Fruit fly (Drosophila melanogaster): Measurements from ENCODE around the gene Ddr.
A peak's percentile ranks its signal among the peaks of the same experiment; 100 is the strongest.

Gene Ddr

DNA sequence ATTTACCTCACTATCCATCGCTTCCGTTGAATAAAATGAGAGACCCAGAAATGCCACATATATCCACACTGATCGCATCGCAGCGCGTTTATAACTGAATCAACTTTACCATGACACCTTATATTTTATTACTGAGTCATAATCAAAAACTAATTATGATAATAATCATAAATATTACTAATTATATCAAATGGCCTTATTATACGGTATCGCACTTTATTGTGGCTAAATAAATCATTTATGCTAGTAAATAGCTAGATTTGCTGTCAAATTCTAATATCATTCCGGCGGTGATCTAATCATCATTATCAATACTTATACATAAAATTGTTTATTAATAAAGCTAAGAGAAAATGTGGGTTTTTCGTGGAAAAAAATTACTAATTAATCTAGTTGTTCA is 105.3 kb downstream of the Ddr start, which contains the start of gene CG9500:
Gene CG9500 (minus strand): TSS at position 101 of the 400 bp plus-strand sequence.
- no peak for TF ChIP-seq CG9139 (GFP tag; optimal IDR thresholded peaks at IDR 0.05)
- no peak for TF ChIP-seq achi (GFP tag; optimal IDR thresholded peaks at IDR 0.05)
- TF ChIP-seq salr (GFP tag; optimal IDR thresholded peaks at IDR 0.05): no peak
- no peak for TF ChIP-seq CG6163 (GFP tag; IDR thresholded peaks at IDR 0.05)
- no peak for TF ChIP-seq Lpt (GFP tag; optimal IDR thresholded peaks at IDR 0.05)
- TF ChIP-seq CG6792 (GFP tag; optimal IDR thresholded peaks at IDR 0.05): no peak
- no peak for TF ChIP-seq CG31627 (GFP tag; optimal IDR thresholded peaks at IDR 0.05)
- no peak for TF ChIP-seq CG10631 (GFP tag; optimal IDR thresholded peaks at IDR 0.05)
- TF ChIP-seq Sox102F (GFP tag; optimal IDR thresholded peaks at IDR 0.05): no peak

DNA sequence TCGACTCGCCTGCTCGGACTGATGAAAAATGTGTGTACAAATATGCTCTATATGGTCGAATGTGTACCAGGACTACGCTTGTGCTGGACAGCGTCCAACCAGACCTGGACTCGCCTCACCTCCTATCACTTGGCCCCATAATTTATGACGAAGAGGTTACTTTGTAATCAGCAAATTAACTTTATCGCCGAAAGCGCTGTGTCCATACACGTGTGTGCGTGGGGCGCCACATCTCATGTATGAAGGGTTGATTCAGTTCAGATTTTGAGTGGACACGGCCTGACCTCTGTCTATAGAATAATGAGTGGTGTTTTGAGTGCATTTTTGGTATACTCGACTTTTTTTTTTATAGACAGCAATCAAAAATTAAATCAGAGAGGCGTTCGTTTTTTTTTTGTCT is 107.1 kb downstream of the Ddr start:
- TF ChIP-seq Met (GFP tag; optimal IDR thresholded peaks at IDR 0.05) (no peak), svp (GFP tag) (peak; percentile 88)

DNA sequence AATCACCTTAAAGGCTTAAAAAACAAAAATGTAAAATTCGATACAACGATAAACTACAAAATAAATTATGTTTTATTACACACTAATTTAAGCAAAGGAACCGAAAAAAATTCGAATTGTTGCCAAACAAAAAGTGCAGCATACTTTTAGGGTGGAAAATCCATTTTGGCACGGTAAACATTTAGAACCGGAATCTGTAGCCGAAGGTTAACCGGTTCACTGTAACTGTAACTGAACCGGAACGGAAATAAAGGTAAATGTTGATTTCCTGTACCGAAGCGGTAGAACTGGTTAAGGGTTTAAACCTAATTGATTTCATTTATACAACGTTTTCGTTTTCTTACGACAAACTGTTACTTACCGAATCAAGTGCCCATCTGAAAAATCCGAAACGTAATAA is 114.0 kb downstream of the Ddr start:
- TF ChIP-seq svp (GFP tag) (peak; percentile 65), CG1621 (tag; optimal IDR thresholded peaks at IDR 0.05) (peak; percentile 21), OdsH (GFP tag; optimal IDR thresholded peaks at IDR 0.05) (no peak), CG11902 (GFP tag; optimal IDR thresholded peaks at IDR 0.05) (no peak)

DNA sequence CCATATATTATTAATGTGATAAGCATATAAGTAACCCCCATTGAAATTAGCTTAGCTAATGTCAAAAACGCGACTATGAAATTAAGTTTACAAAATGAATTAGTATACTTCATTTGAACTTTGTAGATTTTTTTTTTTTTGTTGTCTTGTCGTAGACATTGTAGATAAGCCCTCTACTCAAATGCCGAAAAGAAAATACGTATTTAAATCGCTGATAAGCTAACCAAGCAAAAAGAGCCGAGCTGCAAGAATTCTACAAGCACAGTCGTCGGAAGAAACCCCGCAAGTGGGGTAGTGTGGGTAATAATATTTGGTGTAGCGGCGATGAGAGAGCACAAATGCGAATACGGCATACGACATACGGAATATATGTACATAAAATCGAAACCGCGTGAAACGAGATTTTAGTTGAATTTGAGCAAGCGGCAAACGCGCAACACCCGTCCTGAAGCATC is 114.6 kb downstream of the Ddr start, which contains the start of gene Nepl4:
Gene Nepl4 (plus strand): TSS at position 405 of the 455 bp plus-strand sequence.
- TF ChIP-seq Eip75B (GFP tag; optimal IDR thresholded peaks at IDR 0.05): no peak
- no peak for TF ChIP-seq cyc (GFP tag; optimal IDR thresholded peaks at IDR 0.05)
- no peak for TF ChIP-seq salr (GFP tag; optimal IDR thresholded peaks at IDR 0.05)
- no peak for TF ChIP-seq net (GFP tag; optimal IDR thresholded peaks at IDR 0.05)
- no peak for TF ChIP-seq Sox102F (GFP tag; optimal IDR thresholded peaks at IDR 0.05)
- TF ChIP-seq Hr38 (GFP tag; optimal IDR thresholded peaks at IDR 0.05): no peak
- no peak for TF ChIP-seq CG31627 (GFP tag; optimal IDR thresholded peaks at IDR 0.05)
- no peak for TF ChIP-seq vri (GFP tag; optimal IDR thresholded peaks at IDR 0.05)
- TF ChIP-seq svp (GFP tag): no peak
- TF ChIP-seq fd85E (GFP tag; optimal IDR thresholded peaks at IDR 0.05): no peak

DNA sequence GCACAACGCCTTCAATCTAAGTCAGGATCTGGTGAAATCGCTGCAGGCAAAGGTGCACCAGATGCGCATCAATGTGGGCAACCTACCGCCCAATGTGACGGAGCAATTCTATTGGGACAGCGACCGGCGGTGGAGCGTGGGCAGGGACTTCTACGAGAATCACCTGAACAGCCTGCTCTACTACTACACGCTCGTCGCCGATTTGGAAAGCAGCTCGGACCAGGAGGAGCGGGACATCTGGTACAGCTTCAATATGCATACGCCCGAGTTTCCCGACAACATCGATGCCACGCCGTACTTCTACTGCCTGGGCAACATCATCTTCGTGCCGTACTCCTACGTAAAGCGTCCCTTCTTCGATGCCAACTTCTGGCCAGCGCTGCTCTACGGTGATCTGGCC is 116.4 kb downstream of the Ddr start:
- TF ChIP-seq Eip78C (GFP tag): no peak
- peak; percentile 5 for TF ChIP-seq svp (GFP tag)

DNA sequence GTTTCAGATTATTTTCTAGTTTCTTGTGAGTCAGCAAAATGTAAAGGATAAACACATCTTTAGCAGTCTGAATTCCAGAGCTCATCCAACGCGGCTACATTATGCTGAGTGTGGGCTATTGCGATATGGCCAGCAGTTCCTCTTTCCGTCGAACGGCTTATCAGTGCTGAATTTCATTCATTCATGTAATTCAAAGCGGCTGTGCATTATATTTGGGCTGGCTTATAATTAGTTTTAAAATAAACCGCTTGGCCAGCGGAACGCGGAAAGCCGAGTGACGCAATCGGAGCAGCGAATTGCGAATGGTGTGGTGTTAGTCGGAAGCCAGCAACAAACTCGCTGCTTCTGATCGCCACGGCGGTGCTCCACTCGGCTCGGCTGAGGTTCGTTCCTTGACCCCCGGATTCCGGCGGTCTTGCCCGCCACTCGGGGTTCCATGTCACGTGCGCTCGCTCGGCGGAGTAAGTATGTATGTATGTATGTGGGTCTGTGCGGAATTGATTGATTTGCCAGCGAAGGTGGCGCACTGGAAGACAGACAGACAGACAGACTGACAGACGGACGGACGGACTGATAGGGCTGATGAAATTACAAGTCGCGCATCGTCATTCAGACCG is 118.2 kb downstream of the Ddr start:
- TF ChIP-seq vri (GFP tag; optimal IDR thresholded peaks at IDR 0.05) (peak; percentile 35), OdsH (GFP tag; optimal IDR thresholded peaks at IDR 0.05) (no peak), svp (GFP tag) (peak; percentile 85), CG8119 (GFP tag; IDR thresholded peaks at IDR 0.05) (no peak)

DNA sequence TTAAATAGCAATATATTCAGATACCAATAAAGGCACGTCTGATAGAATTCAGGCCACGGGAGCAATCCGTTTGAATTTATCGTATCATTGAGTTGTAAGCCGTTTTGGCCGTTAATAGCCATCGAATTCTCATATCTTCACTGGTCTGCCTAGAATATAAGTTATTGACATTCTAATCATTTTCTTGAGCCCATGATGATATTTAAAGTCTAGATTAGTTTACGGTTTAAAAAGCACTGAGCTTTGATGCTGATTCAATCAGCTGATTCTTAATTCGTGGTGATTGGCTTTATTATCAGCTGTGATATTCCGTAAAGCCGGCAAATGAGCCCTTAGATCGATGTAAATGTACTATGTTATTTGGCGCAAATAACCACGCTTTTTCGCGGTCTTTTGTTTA is 119.2 kb downstream of the Ddr start, which contains the start of gene slam:
Gene slam (plus strand): TSS at position 301 of the 400 bp plus-strand sequence.
- TF ChIP-seq Sox15 (GFP tag; optimal IDR thresholded peaks at IDR 0.05): no peak

Data from whole organism, prepupa.